Worm (Caenorhabditis elegans) whole organism, L3 larva: ENCODE data around the gene nfm-1.

ENCODE experiments used
- R02D3.7 ChIP-seq: fragments of 150-350 bp; optimal IDR thresholded peaks from 2 replicates; lab custom pipeline; 2014; ENCODE audit warnings: missing biosample characterization, missing genetic modification characterization
- ZK546.5 ChIP-seq: sonication (generic microtip); optimal IDR thresholded peaks from 2 replicates; lab custom pipeline; 2017; ENCODE audit warnings: missing biosample characterization, missing genetic modification characterization
- aly-2 ChIP-seq: fragments of 150-350 bp; optimal IDR thresholded peaks from 2 replicates; lab custom pipeline; 2014; ENCODE audit warnings: missing biosample characterization, missing genetic modification characterization
- ama-1 ChIP-seq: fragments of 150-350 bp; optimal IDR thresholded peaks from 2 replicates; lab custom pipeline; 2018
- ceh-16 ChIP-seq: sonication (generic microtip); optimal IDR thresholded peaks from 2 replicates; lab custom pipeline; 2017; ENCODE audit warnings: missing biosample characterization, missing genetic modification characterization
- ceh-28 ChIP-seq: fragments of 150-350 bp; optimal IDR thresholded peaks from 2 replicates; lab custom pipeline; 2014; ENCODE audit warnings: missing biosample characterization, missing genetic modification reagents, missing genetic modification characterization
- ceh-82 ChIP-seq: fragments of 150-350 bp; optimal IDR thresholded peaks from 2 replicates; lab custom pipeline; 2014; ENCODE audit warnings: missing biosample characterization, missing genetic modification characterization
- ceh-9 ChIP-seq: sonication (generic microtip); optimal IDR thresholded peaks from 2 replicates; lab custom pipeline; 2018; ENCODE audit warnings: missing biosample characterization, missing genetic modification characterization
- daf-12 ChIP-seq: fragments of 150-350 bp; optimal IDR thresholded peaks from 2 replicates; lab custom pipeline; 2014; ENCODE audit warnings: missing biosample characterization, missing genetic modification reagents, missing genetic modification characterization
- egl-27 ChIP-seq: sonication (generic microtip); optimal IDR thresholded peaks from 4 replicates; lab custom pipeline; 2017; ENCODE audit warnings: missing biosample characterization, missing genetic modification reagents, missing genetic modification characterization
- egl-5 ChIP-seq: fragments of 150-350 bp; optimal IDR thresholded peaks from 2 replicates; lab custom pipeline; 2017; ENCODE audit warnings: missing biosample characterization, missing genetic modification reagents, missing genetic modification characterization, inconsistent platforms
- elt-1 ChIP-seq: fragments of 150-350 bp; optimal IDR thresholded peaks from 2 replicates; lab custom pipeline; 2014; ENCODE audit warnings: missing biosample characterization, missing genetic modification characterization
- elt-2 ChIP-seq: sonication (generic microtip); optimal IDR thresholded peaks from 2 replicates; lab custom pipeline; 2016; ENCODE audit warnings: missing genetic modification reagents, mild to moderate bottlenecking, missing genetic modification characterization, missing compliant biosample characterization
- elt-3 ChIP-seq, 3 experiments: fragments of 150-350 bp in 1 of 3; sonication (generic microtip) in 2 of 3; optimal IDR thresholded peaks; 2 replicates in 2 of 3; 4 replicates in 1 of 3; lab custom pipeline; 2014 to 2017; ENCODE audit warnings: missing biosample characterization in 3 of 3, missing genetic modification characterization in 3 of 3
- eor-1 ChIP-seq, 2 experiments: fragments of 150-350 bp; optimal IDR thresholded peaks; 2 replicates each; lab custom pipeline; 2014 to 2018; ENCODE audit warnings: missing biosample characterization in 2 of 2, missing genetic modification characterization in 2 of 2
- fkh-10 ChIP-seq: sonication (generic microtip); optimal IDR thresholded peaks from 2 replicates; lab custom pipeline; 2017; ENCODE audit warnings: missing biosample characterization, missing genetic modification reagents, missing genetic modification characterization
- fkh-2 ChIP-seq: fragments of 150-350 bp; optimal IDR thresholded peaks from 2 replicates; lab custom pipeline; 2014; ENCODE audit warnings: missing biosample characterization, missing genetic modification reagents, missing genetic modification characterization
- fos-1 ChIP-seq: fragments of 150-350 bp; optimal IDR thresholded peaks from 2 replicates; lab custom pipeline; 2014; ENCODE audit warnings: missing biosample characterization, missing genetic modification characterization
- hmg-11 ChIP-seq: sonication (generic microtip); optimal IDR thresholded peaks from 2 replicates; lab custom pipeline; 2016; ENCODE audit warnings: missing genetic modification characterization, missing compliant biosample characterization
- jun-1 ChIP-seq: fragments of 150-350 bp; optimal IDR thresholded peaks from 2 replicates; lab custom pipeline; 2014; ENCODE audit warnings: missing biosample characterization, missing genetic modification reagents, missing genetic modification characterization
- lin-15B ChIP-seq: fragments of 150-350 bp; optimal IDR thresholded peaks from 2 replicates; lab custom pipeline; 2014; ENCODE audit warnings: missing biosample characterization, missing genetic modification characterization
- lin-39 ChIP-seq: fragments of 150-350 bp; optimal IDR thresholded peaks from 2 replicates; lab custom pipeline; 2018; ENCODE audit warnings: missing biosample characterization, missing genetic modification reagents, missing genetic modification characterization
- lsy-12 ChIP-seq: sonication (generic microtip); optimal IDR thresholded peaks from 2 replicates; lab custom pipeline; 2016; ENCODE audit warnings: mild to moderate bottlenecking, missing genetic modification characterization, missing compliant biosample characterization
- mdl-1 ChIP-seq: fragments of 150-350 bp; optimal IDR thresholded peaks from 2 replicates; lab custom pipeline; 2014; ENCODE audit warnings: missing biosample characterization, missing genetic modification characterization
- mml-1 ChIP-seq: fragments of 150-350 bp; sonication (generic microtip); optimal IDR thresholded peaks from 3 replicates; lab custom pipeline; 2014; ENCODE audit warnings: missing biosample characterization, missing genetic modification characterization
- nfya-1 ChIP-seq: sonication (generic microtip); optimal IDR thresholded peaks from 2 replicates; lab custom pipeline; 2017; ENCODE audit warnings: missing genetic modification characterization, mild to moderate bottlenecking, missing compliant biosample characterization, antibody characterized with exemption, moderate library complexity; ENCODE audit not compliant: insufficient read depth
- nhr-11 ChIP-seq: fragments of 150-350 bp; optimal IDR thresholded peaks from 2 replicates; lab custom pipeline; 2014; ENCODE audit warnings: missing biosample characterization, missing genetic modification characterization
- nhr-12 ChIP-seq: fragments of 150-350 bp; optimal IDR thresholded peaks from 2 replicates; lab custom pipeline; 2014; ENCODE audit warnings: missing biosample characterization, missing genetic modification characterization
- nhr-23 ChIP-seq: fragments of 150-350 bp; optimal IDR thresholded peaks from 2 replicates; lab custom pipeline; 2014; ENCODE audit warnings: missing biosample characterization, missing genetic modification reagents, missing genetic modification characterization
- nhr-237 ChIP-seq: fragments of 150-350 bp; optimal IDR thresholded peaks from 2 replicates; lab custom pipeline; 2014; ENCODE audit warnings: missing biosample characterization, missing genetic modification characterization
- nhr-25 ChIP-seq: sonication (generic microtip); optimal IDR thresholded peaks from 2 replicates; lab custom pipeline; 2017; ENCODE audit warnings: missing biosample characterization, missing genetic modification characterization
- nhr-28 ChIP-seq: fragments of 150-350 bp; optimal IDR thresholded peaks from 2 replicates; lab custom pipeline; 2014; ENCODE audit warnings: missing biosample characterization, missing genetic modification characterization
- nhr-43 ChIP-seq: sonication (generic microtip); optimal IDR thresholded peaks from 2 replicates; lab custom pipeline; 2016; ENCODE audit warnings: mild to moderate bottlenecking, missing genetic modification characterization, missing compliant biosample characterization; ENCODE audit not compliant: poor library complexity, severe bottlenecking
- nhr-67 ChIP-seq: fragments of 150-350 bp; optimal IDR thresholded peaks from 2 replicates; lab custom pipeline; 2014; ENCODE audit warnings: missing biosample characterization, missing genetic modification characterization
- nhr-76 ChIP-seq: fragments of 150-350 bp; sonication (generic microtip); optimal IDR thresholded peaks from 5 replicates; lab custom pipeline; 2014; ENCODE audit warnings: missing biosample characterization, missing genetic modification characterization
- nhr-77 ChIP-seq: fragments of 150-350 bp; optimal IDR thresholded peaks from 2 replicates; lab custom pipeline; 2014; ENCODE audit warnings: missing biosample characterization, missing genetic modification characterization
- pha-4 ChIP-seq: fragments of 150-350 bp; optimal IDR thresholded peaks from 2 replicates; lab custom pipeline; 2014; ENCODE audit warnings: missing biosample characterization, missing genetic modification reagents, missing genetic modification characterization
- pqm-1 ChIP-seq: fragments of 150-350 bp; optimal IDR thresholded peaks from 2 replicates; lab custom pipeline; 2017; ENCODE audit warnings: missing biosample characterization, missing genetic modification characterization, inconsistent platforms
- sea-2 ChIP-seq: fragments of 150-350 bp; sonication (generic microtip); optimal IDR thresholded peaks from 4 replicates; lab custom pipeline; 2014; ENCODE audit warnings: missing biosample characterization, missing genetic modification reagents, missing genetic modification characterization
- skn-1 ChIP-seq: fragments of 150-350 bp; optimal IDR thresholded peaks from 2 replicates; lab custom pipeline; 2014; ENCODE audit warnings: missing biosample characterization, missing genetic modification characterization
- snpc-4 ChIP-seq: fragments of 150-350 bp; optimal IDR thresholded peaks from 2 replicates; lab custom pipeline; 2014; ENCODE audit warnings: missing biosample characterization, missing genetic modification characterization
- tbx-2 ChIP-seq: sonication (generic microtip); optimal IDR thresholded peaks from 2 replicates; lab custom pipeline; 2016; ENCODE audit warnings: mild to moderate bottlenecking, missing genetic modification characterization, missing compliant biosample characterization
- unc-39 ChIP-seq: sonication (generic microtip); optimal IDR thresholded peaks from 4 replicates; lab custom pipeline; 2017; ENCODE audit warnings: missing biosample characterization, missing genetic modification characterization
- unc-62 ChIP-seq: fragments of 150-350 bp; sonication (generic microtip); optimal IDR thresholded peaks from 4 replicates; lab custom pipeline; 2014; ENCODE audit warnings: missing biosample characterization, missing genetic modification reagents, missing genetic modification characterization
- zag-1 ChIP-seq: fragments of 150-350 bp; optimal IDR thresholded peaks from 2 replicates; lab custom pipeline; 2014; ENCODE audit warnings: missing biosample characterization, missing genetic modification characterization
- ztf-11 ChIP-seq: fragments of 150-350 bp; optimal IDR thresholded peaks from 2 replicates; lab custom pipeline; 2014; ENCODE audit warnings: missing biosample characterization, missing genetic modification characterization
- ztf-4 ChIP-seq: fragments of 150-350 bp; optimal IDR thresholded peaks from 2 replicates; lab custom pipeline; 2014; ENCODE audit warnings: missing biosample characterization, missing genetic modification characterization

Gene nfm-1

DNA sequence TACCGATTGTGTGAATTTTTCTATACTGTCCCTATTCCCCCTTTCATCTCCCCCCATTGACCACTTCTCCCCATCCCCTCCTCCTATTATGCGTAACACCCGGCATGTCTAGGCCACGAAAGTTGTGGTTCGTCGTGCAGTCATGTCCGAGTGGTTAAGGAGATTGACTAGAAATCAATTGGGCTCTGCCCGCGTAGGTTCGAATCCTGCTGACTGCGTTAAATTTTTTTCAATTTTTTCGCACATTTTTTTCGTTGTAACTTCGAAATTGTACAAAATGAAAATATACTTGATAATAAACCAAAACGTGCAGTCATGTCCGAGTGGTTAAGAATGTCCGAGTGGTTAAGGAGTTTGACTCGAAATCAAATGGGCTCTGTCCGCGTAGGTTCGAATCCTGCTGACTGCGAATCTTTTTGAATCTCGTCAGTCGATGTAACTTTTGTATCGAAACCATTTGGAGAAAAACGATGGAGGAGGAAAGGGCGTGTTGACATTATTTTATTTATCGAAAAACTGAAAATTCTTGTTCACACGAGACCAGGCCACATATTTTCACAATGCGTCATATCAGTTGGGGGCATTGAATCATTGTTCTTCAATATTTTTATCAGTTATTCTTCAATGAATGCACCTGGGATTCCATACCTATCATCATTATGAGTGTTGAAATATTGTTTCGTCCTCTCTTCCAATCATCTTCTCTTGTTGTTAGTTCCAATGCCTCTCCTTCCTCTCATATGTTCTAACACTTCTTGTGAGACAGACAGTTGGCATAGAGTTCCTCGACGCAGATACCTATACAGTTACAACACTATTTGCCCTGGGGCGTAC is at the start of gene nfm-1:
Gene nfm-1, plus strand, starts transcription at position 812 of the 834 bp plus-strand sequence.
- TF ChIP-seq elt-1 (tag; lab: Kevin White, UChicago) (no peak), unc-62 (GFP tag; lab: Kevin White, UChicago) (no peak), pqm-1 (tag; lab: Kevin White, UChicago) (peak; percentile 60), R02D3.7 (tag; lab: Kevin White, UChicago) (peak; percentile 5), ama-1 (lab: Kevin White, UChicago) (no peak), snpc-4 (tag; lab: Kevin White, UChicago) (peak; percentile 27), lin-39 (no peak), nhr-43 (peak; percentile 55), hmg-11 (tag; lab: Kevin White, UChicago) (peak; percentile 68), nhr-237 (tag; lab: Kevin White, UChicago) (no peak), egl-5 (tag; lab: Kevin White, UChicago) (peak; percentile 38), ztf-11 (tag; lab: Kevin White, UChicago) (no peak), nfya-1 (tag; lab: Kevin White, UChicago) (peak; percentile 68), elt-2 (tag; lab: Kevin White, UChicago) (peak; percentile 94), ceh-28 (tag; lab: Kevin White, UChicago) (peak; percentile 42), nhr-77 (tag; lab: Kevin White, UChicago) (no peak), nhr-23 (tag; lab: Kevin White, UChicago) (peak; percentile 63), mdl-1 (no peak), sea-2 (GFP tag; lab: Kevin White, UChicago) (no peak), tbx-2 (peak; percentile 20), elt-3 (tag; optimal IDR thresholded peaks at IDR 0.05; lab: Kevin White, UChicago) (peak in 1 of 3 experiments; percentile 44), ZK546.5 (tag; lab: Kevin White, UChicago) (no peak), lsy-12 (tag; lab: Kevin White, UChicago) (peak; percentile 55), lin-15B (tag; lab: Kevin White, UChicago) (peak; percentile 48), fos-1 (tag; lab: Kevin White, UChicago) (no peak), nhr-76 (tag; lab: Kevin White, UChicago) (no peak), nhr-28 (tag; lab: Kevin White, UChicago) (no peak), skn-1 (peak; percentile 47), fkh-2 (tag; lab: Kevin White, UChicago) (no peak), nhr-12 (tag; lab: Kevin White, UChicago) (no peak), jun-1 (tag; lab: Kevin White, UChicago) (peak; percentile 78), ceh-16 (tag; lab: Kevin White, UChicago) (no peak), daf-12 (no peak), ztf-4 (no peak), nhr-25 (tag; lab: Kevin White, UChicago) (peak; percentile 48), aly-2 (tag; lab: Kevin White, UChicago) (peak; percentile 22), unc-39 (no peak), fkh-10 (peak; percentile 47), ceh-9 (tag; lab: Kevin White, UChicago) (no peak), ceh-82 (no peak), zag-1 (tag; lab: Kevin White, UChicago) (no peak), nhr-67 (no peak), eor-1 (tag; optimal IDR thresholded peaks at IDR 0.05; lab: Kevin White, UChicago) (no peak), mml-1 (tag; lab: Kevin White, UChicago) (no peak), pha-4 (tag; lab: Kevin White, UChicago) (peak; percentile 54), nhr-11 (no peak), egl-27 (peak; percentile 64)
